Worm (Caenorhabditis elegans): ENCODE data around the gene F09E10.1.
A peak's percentile ranks its signal among the peaks of the same experiment; 100 is the strongest.

Gene F09E10.1

DNA sequence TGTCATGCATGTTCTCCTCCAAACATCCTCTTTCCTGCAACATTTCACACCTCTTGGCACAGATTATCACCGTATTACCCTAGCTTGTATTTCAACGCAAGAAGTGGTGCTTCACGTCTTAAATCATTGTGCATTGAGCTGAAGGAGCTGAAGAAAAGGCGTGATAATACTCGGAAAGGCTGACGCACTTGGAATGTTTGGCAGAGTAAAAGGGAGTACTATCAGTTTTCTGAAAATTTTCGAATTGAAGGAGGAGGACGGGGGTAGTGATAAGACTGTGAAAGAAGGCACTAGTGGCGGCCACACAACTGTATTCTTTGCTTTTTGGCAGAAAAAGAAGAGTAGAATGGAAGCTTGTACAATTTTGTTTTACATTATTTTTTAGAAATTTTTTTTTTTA is 40.8 kb downstream of the F09E10.1 start:
- no peak for TF ChIP-seq nhr-6 (tag; optimal IDR thresholded peaks at IDR 0.05)
- TF ChIP-seq ztf-1 (GFP tag; conservative IDR thresholded peaks at IDR 0.05) = no peak
- peak; percentile 68 for TF ChIP-seq fos-1 (tag; optimal IDR thresholded peaks at IDR 0.05)
- no peak for TF ChIP-seq nhr-237 (tag; optimal IDR thresholded peaks at IDR 0.05)

DNA sequence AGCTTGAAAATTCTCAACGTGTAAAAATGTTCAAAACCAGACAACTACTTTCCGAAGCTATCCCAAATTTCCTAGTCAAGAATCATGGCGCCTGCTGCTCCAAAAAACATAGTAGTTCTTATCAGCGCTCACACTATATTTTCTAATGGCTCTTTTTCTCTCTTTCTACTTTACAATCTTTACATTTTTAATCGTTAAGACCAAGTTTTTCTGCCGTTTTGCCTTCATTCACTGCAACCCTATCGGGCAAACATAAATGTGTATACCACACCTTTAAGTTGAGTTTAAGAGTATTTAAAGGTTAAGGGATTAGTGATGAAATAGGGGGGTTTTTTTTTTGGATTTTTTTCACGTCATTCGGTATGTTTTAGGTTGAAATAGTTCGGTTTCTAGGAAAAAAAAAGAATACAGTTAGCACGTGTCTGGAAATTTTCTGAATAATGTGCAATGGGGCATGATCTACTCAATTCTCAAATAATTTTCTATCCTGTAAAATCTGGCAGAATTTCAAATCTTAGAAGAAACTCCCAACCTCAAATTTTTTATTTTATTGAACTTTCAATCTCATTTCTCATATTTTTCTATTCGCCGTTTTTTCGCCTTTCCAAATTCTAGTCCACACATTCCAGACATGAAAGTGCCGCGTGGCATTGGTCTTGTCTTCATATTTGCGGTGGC is 44.4 kb downstream of the F09E10.1 start, which contains the start of gene K06A9.1:
K06A9.1 (plus strand) TSS at position 628 of the 678 bp plus-strand sequence.
- no peak for TF ChIP-seq ztf-4 (tag; optimal IDR thresholded peaks at IDR 0.05)
- peak; percentile 55 for TF ChIP-seq fos-1 (tag; optimal IDR thresholded peaks at IDR 0.05)
- peak; percentile 21 for TF ChIP-seq sma-9 (GFP tag; optimal IDR thresholded peaks at IDR 0.05)
- TF ChIP-seq sma-9 (tag; optimal IDR thresholded peaks at IDR 0.05) = no peak

DNA sequence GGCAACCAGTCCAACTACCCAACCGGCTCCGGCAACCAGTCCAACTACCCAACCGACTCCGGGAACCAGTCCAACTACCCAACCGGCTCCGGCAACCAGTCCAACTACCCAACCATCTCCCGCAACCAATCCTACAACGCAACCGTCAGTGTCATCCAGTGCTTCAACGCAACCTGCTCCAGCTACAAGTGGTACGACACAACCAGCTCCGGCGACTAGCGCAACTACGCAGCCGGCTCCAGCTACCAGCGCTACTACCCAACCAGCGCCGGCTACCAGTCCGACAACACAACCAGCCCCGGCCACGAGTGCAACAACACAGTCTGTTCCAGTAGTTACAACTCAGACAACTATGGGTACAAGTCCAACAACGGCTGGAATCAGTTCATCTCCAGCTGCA is 46.5 kb downstream of the F09E10.1 start:
- TF ChIP-seq sem-4 (tag; optimal IDR thresholded peaks at IDR 0.05) = no peak
- no peak for TF ChIP-seq lin-39 (tag; optimal IDR thresholded peaks at IDR 0.05)
- TF ChIP-seq mbf-1 (tag; optimal IDR thresholded peaks at IDR 0.05) = no peak
- no peak for TF ChIP-seq lin-11 (tag; optimal IDR thresholded peaks at IDR 0.05)
- no peak for TF ChIP-seq ZK546.5 (tag; optimal IDR thresholded peaks at IDR 0.05)
- no peak for TF ChIP-seq F13H6.1 (tag; optimal IDR thresholded peaks at IDR 0.05)
- TF ChIP-seq nhr-6 (tag; optimal IDR thresholded peaks at IDR 0.05) = no peak
- no peak for TF ChIP-seq nhr-77 (tag; optimal IDR thresholded peaks at IDR 0.05)
- no peak for TF ChIP-seq ama-1 (optimal IDR thresholded peaks at IDR 0.05)
- no peak for TF ChIP-seq mdl-1 (tag; optimal IDR thresholded peaks at IDR 0.05)
